Worm (Caenorhabditis elegans) whole organism, L3 larva: ENCODE data around the gene str-30.
A peak's percentile ranks its signal among the peaks of the same experiment; 100 is the strongest.

Source experiments
- R02D3.7 ChIP-seq: fragments of 150-350 bp; optimal IDR thresholded peaks from 2 replicates; lab custom pipeline; 2014; ENCODE audit warnings: missing biosample characterization, missing genetic modification characterization
- ZK546.5 ChIP-seq: sonication (generic microtip); optimal IDR thresholded peaks from 2 replicates; lab custom pipeline; 2017; ENCODE audit warnings: missing biosample characterization, missing genetic modification characterization
- aly-2 ChIP-seq: fragments of 150-350 bp; optimal IDR thresholded peaks from 2 replicates; lab custom pipeline; 2014; ENCODE audit warnings: missing biosample characterization, missing genetic modification characterization
- ama-1 ChIP-seq: fragments of 150-350 bp; optimal IDR thresholded peaks from 2 replicates; lab custom pipeline; 2018
- ceh-16 ChIP-seq: sonication (generic microtip); optimal IDR thresholded peaks from 2 replicates; lab custom pipeline; 2017; ENCODE audit warnings: missing biosample characterization, missing genetic modification characterization
- ceh-28 ChIP-seq: fragments of 150-350 bp; optimal IDR thresholded peaks from 2 replicates; lab custom pipeline; 2014; ENCODE audit warnings: missing biosample characterization, missing genetic modification reagents, missing genetic modification characterization
- ceh-82 ChIP-seq: fragments of 150-350 bp; optimal IDR thresholded peaks from 2 replicates; lab custom pipeline; 2014; ENCODE audit warnings: missing biosample characterization, missing genetic modification characterization
- ceh-9 ChIP-seq: sonication (generic microtip); optimal IDR thresholded peaks from 2 replicates; lab custom pipeline; 2018; ENCODE audit warnings: missing biosample characterization, missing genetic modification characterization
- daf-12 ChIP-seq: fragments of 150-350 bp; optimal IDR thresholded peaks from 2 replicates; lab custom pipeline; 2014; ENCODE audit warnings: missing biosample characterization, missing genetic modification reagents, missing genetic modification characterization
- egl-27 ChIP-seq: sonication (generic microtip); optimal IDR thresholded peaks from 4 replicates; lab custom pipeline; 2017; ENCODE audit warnings: missing biosample characterization, missing genetic modification reagents, missing genetic modification characterization
- egl-5 ChIP-seq: fragments of 150-350 bp; optimal IDR thresholded peaks from 2 replicates; lab custom pipeline; 2017; ENCODE audit warnings: missing biosample characterization, missing genetic modification reagents, missing genetic modification characterization, inconsistent platforms
- elt-1 ChIP-seq: fragments of 150-350 bp; optimal IDR thresholded peaks from 2 replicates; lab custom pipeline; 2014; ENCODE audit warnings: missing biosample characterization, missing genetic modification characterization
- elt-2 ChIP-seq: sonication (generic microtip); optimal IDR thresholded peaks from 2 replicates; lab custom pipeline; 2016; ENCODE audit warnings: missing genetic modification reagents, mild to moderate bottlenecking, missing genetic modification characterization, missing compliant biosample characterization
- elt-3 ChIP-seq, 3 experiments: fragments of 150-350 bp in 1 of 3; sonication (generic microtip) in 2 of 3; optimal IDR thresholded peaks; 2 replicates in 2 of 3; 4 replicates in 1 of 3; lab custom pipeline; 2014 to 2017; ENCODE audit warnings: missing biosample characterization in 3 of 3, missing genetic modification characterization in 3 of 3
- eor-1 ChIP-seq, 2 experiments: fragments of 150-350 bp; optimal IDR thresholded peaks; 2 replicates each; lab custom pipeline; 2014 to 2018; ENCODE audit warnings: missing biosample characterization in 2 of 2, missing genetic modification characterization in 2 of 2
- fos-1 ChIP-seq: fragments of 150-350 bp; optimal IDR thresholded peaks from 2 replicates; lab custom pipeline; 2014; ENCODE audit warnings: missing biosample characterization, missing genetic modification characterization
- hmg-11 ChIP-seq: sonication (generic microtip); optimal IDR thresholded peaks from 2 replicates; lab custom pipeline; 2016; ENCODE audit warnings: missing genetic modification characterization, missing compliant biosample characterization
- jun-1 ChIP-seq: fragments of 150-350 bp; optimal IDR thresholded peaks from 2 replicates; lab custom pipeline; 2014; ENCODE audit warnings: missing biosample characterization, missing genetic modification reagents, missing genetic modification characterization
- lin-39 ChIP-seq: fragments of 150-350 bp; optimal IDR thresholded peaks from 2 replicates; lab custom pipeline; 2018; ENCODE audit warnings: missing biosample characterization, missing genetic modification reagents, missing genetic modification characterization
- mdl-1 ChIP-seq: fragments of 150-350 bp; optimal IDR thresholded peaks from 2 replicates; lab custom pipeline; 2014; ENCODE audit warnings: missing biosample characterization, missing genetic modification characterization
- mml-1 ChIP-seq: fragments of 150-350 bp; sonication (generic microtip); optimal IDR thresholded peaks from 3 replicates; lab custom pipeline; 2014; ENCODE audit warnings: missing biosample characterization, missing genetic modification characterization
- nfya-1 ChIP-seq: sonication (generic microtip); optimal IDR thresholded peaks from 2 replicates; lab custom pipeline; 2017; ENCODE audit warnings: missing genetic modification characterization, mild to moderate bottlenecking, missing compliant biosample characterization, antibody characterized with exemption, moderate library complexity; ENCODE audit not compliant: insufficient read depth
- nhr-11 ChIP-seq: fragments of 150-350 bp; optimal IDR thresholded peaks from 2 replicates; lab custom pipeline; 2014; ENCODE audit warnings: missing biosample characterization, missing genetic modification characterization
- nhr-12 ChIP-seq: fragments of 150-350 bp; optimal IDR thresholded peaks from 2 replicates; lab custom pipeline; 2014; ENCODE audit warnings: missing biosample characterization, missing genetic modification characterization
- nhr-23 ChIP-seq: fragments of 150-350 bp; optimal IDR thresholded peaks from 2 replicates; lab custom pipeline; 2014; ENCODE audit warnings: missing biosample characterization, missing genetic modification reagents, missing genetic modification characterization
- nhr-25 ChIP-seq: sonication (generic microtip); optimal IDR thresholded peaks from 2 replicates; lab custom pipeline; 2017; ENCODE audit warnings: missing biosample characterization, missing genetic modification characterization
- nhr-28 ChIP-seq: fragments of 150-350 bp; optimal IDR thresholded peaks from 2 replicates; lab custom pipeline; 2014; ENCODE audit warnings: missing biosample characterization, missing genetic modification characterization
- nhr-67 ChIP-seq: fragments of 150-350 bp; optimal IDR thresholded peaks from 2 replicates; lab custom pipeline; 2014; ENCODE audit warnings: missing biosample characterization, missing genetic modification characterization
- nhr-76 ChIP-seq: fragments of 150-350 bp; sonication (generic microtip); optimal IDR thresholded peaks from 5 replicates; lab custom pipeline; 2014; ENCODE audit warnings: missing biosample characterization, missing genetic modification characterization
- nhr-77 ChIP-seq: fragments of 150-350 bp; optimal IDR thresholded peaks from 2 replicates; lab custom pipeline; 2014; ENCODE audit warnings: missing biosample characterization, missing genetic modification characterization
- pha-4 ChIP-seq: fragments of 150-350 bp; optimal IDR thresholded peaks from 2 replicates; lab custom pipeline; 2014; ENCODE audit warnings: missing biosample characterization, missing genetic modification reagents, missing genetic modification characterization
- pqm-1 ChIP-seq: fragments of 150-350 bp; optimal IDR thresholded peaks from 2 replicates; lab custom pipeline; 2017; ENCODE audit warnings: missing biosample characterization, missing genetic modification characterization, inconsistent platforms
- sea-2 ChIP-seq: fragments of 150-350 bp; sonication (generic microtip); optimal IDR thresholded peaks from 4 replicates; lab custom pipeline; 2014; ENCODE audit warnings: missing biosample characterization, missing genetic modification reagents, missing genetic modification characterization
- skn-1 ChIP-seq: fragments of 150-350 bp; optimal IDR thresholded peaks from 2 replicates; lab custom pipeline; 2014; ENCODE audit warnings: missing biosample characterization, missing genetic modification characterization
- tbx-2 ChIP-seq: sonication (generic microtip); optimal IDR thresholded peaks from 2 replicates; lab custom pipeline; 2016; ENCODE audit warnings: mild to moderate bottlenecking, missing genetic modification characterization, missing compliant biosample characterization
- unc-39 ChIP-seq: sonication (generic microtip); optimal IDR thresholded peaks from 4 replicates; lab custom pipeline; 2017; ENCODE audit warnings: missing biosample characterization, missing genetic modification characterization
- unc-62 ChIP-seq: fragments of 150-350 bp; sonication (generic microtip); optimal IDR thresholded peaks from 4 replicates; lab custom pipeline; 2014; ENCODE audit warnings: missing biosample characterization, missing genetic modification reagents, missing genetic modification characterization
- ztf-4 ChIP-seq: fragments of 150-350 bp; optimal IDR thresholded peaks from 2 replicates; lab custom pipeline; 2014; ENCODE audit warnings: missing biosample characterization, missing genetic modification characterization

str-30 gene

DNA sequence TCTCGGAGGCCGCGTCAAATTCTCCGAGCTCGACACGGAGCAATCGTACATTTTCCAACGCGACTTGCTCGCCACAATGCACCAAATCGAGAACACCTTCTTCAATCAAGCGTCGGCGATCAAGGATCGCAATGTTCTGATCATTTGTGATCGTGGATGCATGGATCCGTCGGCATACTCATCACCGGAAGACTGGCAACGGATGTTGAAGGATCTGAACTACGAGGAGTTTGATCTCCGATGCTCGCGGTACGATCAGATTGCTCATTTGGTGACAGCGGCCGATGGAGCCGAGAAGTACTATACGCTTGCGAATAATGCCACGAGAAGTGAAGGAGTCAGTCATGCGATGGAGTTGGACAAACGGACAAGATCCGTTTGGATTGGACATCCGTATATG lies 26.4 kb upstream of the str-30 start:
- no peak for TF ChIP-seq elt-3 (tag; optimal IDR thresholded peaks at IDR 0.05; lab: Kevin White, UChicago)
- no peak for TF ChIP-seq ceh-16
- no peak for TF ChIP-seq nhr-77 (tag; lab: Kevin White, UChicago)
- no peak for TF ChIP-seq fos-1
- no peak for TF ChIP-seq elt-1
- TF ChIP-seq pqm-1 (tag; lab: Kevin White, UChicago), result no peak
- no peak for TF ChIP-seq sea-2
- no peak for TF ChIP-seq ceh-9 (tag; lab: Kevin White, UChicago)
- TF ChIP-seq jun-1 (tag; lab: Kevin White, UChicago), result no peak
- TF ChIP-seq nhr-11 (tag; lab: Kevin White, UChicago), result no peak
- no peak for TF ChIP-seq ZK546.5
- no peak for TF ChIP-seq tbx-2

- TF ChIP-seq unc-39 (no peak), hmg-11 (tag; lab: Kevin White, UChicago) (no peak), ZK546.5 (no peak), nhr-23 (peak; percentile 1), ama-1 (lab: Kevin White, UChicago) (no peak)
- TF ChIP-seq, all 47 proteins: peak for 1
Measured at ce11 chrV:3702998-3703397, 21.9 kb upstream of the str-30 start.

DNA sequence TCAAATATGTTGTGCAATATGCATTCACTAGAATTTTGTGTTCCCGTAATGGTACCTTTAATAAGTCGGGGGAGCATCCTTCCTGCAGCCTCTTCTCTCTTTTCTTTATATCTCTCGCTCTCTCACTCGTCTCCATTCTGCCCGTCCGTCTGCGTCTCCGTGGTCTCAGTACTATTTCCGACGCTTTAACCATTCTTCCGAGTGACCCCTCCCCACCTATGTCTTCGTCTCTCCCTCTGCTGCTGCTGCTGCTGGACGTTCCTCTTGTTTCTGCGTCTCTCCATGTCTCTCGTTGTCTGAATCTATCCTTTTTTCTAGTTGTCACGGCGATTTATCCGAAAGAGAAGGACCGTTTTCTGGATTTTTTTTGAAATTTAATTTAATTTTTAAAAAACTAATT lies 21.0 kb upstream of the str-30 start:
- TF ChIP-seq elt-2 (tag; lab: Kevin White, UChicago) (peak; percentile 50), hmg-11 (tag; lab: Kevin White, UChicago) (peak; percentile 97), nhr-23 (peak; percentile 37), egl-5 (tag; lab: Kevin White, UChicago) (no peak), eor-1 (tag; optimal IDR thresholded peaks at IDR 0.05; lab: Kevin White, UChicago) (no peak), R02D3.7 (tag; lab: Kevin White, UChicago) (peak; percentile 64), mdl-1 (tag; lab: Kevin White, UChicago) (no peak), aly-2 (tag; lab: Kevin White, UChicago) (no peak), tbx-2 (peak; percentile 20), pha-4 (peak; percentile 56), ceh-28 (tag; lab: Kevin White, UChicago) (peak; percentile 52), lin-39 (tag; lab: Kevin White, UChicago) (peak; percentile 59), pqm-1 (tag; lab: Kevin White, UChicago) (peak; percentile 41), fos-1 (no peak), skn-1 (tag; lab: Kevin White, UChicago) (peak; percentile 31), nfya-1 (tag; lab: Kevin White, UChicago) (peak; percentile 87), nhr-25 (tag; lab: Kevin White, UChicago) (peak; percentile 55)
- TF ChIP-seq, all 47 proteins: peak for 12

ce11 chrV:3704688-3705087 lies 20.2 kb upstream of the str-30 start, which contains the start of gene lin-40:
lin-40 (plus strand) TSS chrV:3704988.
- no peak for TF ChIP-seq ceh-16
- no peak for TF ChIP-seq unc-62 (GFP tag; lab: Kevin White, UChicago)
- TF ChIP-seq elt-3 (tag; optimal IDR thresholded peaks at IDR 0.05; lab: Kevin White, UChicago), result no peak
- TF ChIP-seq daf-12 (tag; lab: Kevin White, UChicago), result no peak
- no peak for TF ChIP-seq sea-2
- TF ChIP-seq egl-27 (tag; lab: Kevin White, UChicago), result no peak
- no peak for TF ChIP-seq elt-1
- no peak for TF ChIP-seq nhr-28 (tag; lab: Kevin White, UChicago)
- TF ChIP-seq aly-2 (tag; lab: Kevin White, UChicago), result no peak

- TF ChIP-seq sea-2 (no peak), nhr-12 (tag; lab: Kevin White, UChicago) (no peak), nhr-76 (tag; lab: Kevin White, UChicago) (no peak), ceh-16 (no peak), tbx-2 (no peak), unc-39 (no peak), ceh-82 (tag; lab: Kevin White, UChicago) (no peak), nhr-67 (tag; lab: Kevin White, UChicago) (no peak), nhr-28 (tag; lab: Kevin White, UChicago) (no peak), mml-1 (no peak), egl-5 (tag; lab: Kevin White, UChicago) (no peak), ztf-4 (tag; lab: Kevin White, UChicago) (no peak), pqm-1 (tag; lab: Kevin White, UChicago) (no peak), nhr-77 (tag; lab: Kevin White, UChicago) (no peak), hmg-11 (tag; lab: Kevin White, UChicago) (no peak), fos-1 (no peak), daf-12 (tag; lab: Kevin White, UChicago) (no peak)
Measured at ce11 chrV:3706167-3706566, 18.7 kb upstream of the str-30 start.
